Fruit fly (Drosophila melanogaster) whole organism: Measurements from ENCODE around the gene CG8870.

Experiments
- EcR ChIP-seq, 2 experiments: fragments of >200 bp; optimal IDR thresholded peaks; 2 replicates each; lab custom pipeline; 2017; ENCODE audit warnings: missing biosample characterization in 2 of 2, missing genetic modification characterization in 2 of 2, missing genetic modification reagents in 2 of 2
- psq ChIP-seq: fragments of >200 bp; optimal IDR thresholded peaks from 2 replicates; lab custom pipeline; 2017
- usp ChIP-seq: fragments of >200 bp; optimal IDR thresholded peaks from 2 replicates; lab custom pipeline; 2017; ENCODE audit warnings: missing biosample characterization, missing genetic modification characterization, mixed read lengths

DNA sequence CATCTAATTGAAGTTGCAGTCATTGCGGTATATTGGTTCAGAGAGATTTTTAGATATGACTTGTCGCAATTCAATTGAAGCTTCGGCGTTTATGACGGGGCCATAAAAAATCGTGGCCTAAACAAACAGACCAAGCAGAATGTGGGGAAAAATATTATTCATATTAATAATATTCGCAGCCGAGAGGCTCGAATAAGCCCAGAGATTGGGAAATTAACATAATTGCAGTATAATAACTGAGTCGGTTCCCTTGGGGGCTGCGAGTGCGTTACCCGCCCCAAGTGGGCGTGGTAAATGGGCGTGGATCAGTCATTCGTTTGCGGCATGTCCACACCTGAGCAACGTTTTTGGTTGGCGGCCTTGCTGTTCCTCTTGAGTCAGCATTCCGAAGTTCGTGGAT is 40.3 kb downstream of the CG8870 start, which contains the start of gene Ir87a:
- TF ChIP-seq psq (lab: Kevin White, UChicago): no peak
- no peak for TF ChIP-seq EcR (GFP tag; optimal IDR thresholded peaks at IDR 0.05; lab: Kevin White, UChicago)
- no peak for TF ChIP-seq usp
